Worm (Caenorhabditis elegans): ENCODE measurements around the gene T19D12.1.

The T19D12.1 gene

ce11 chrII:6683663-6684285 is 17.1 kb downstream of the T19D12.1 start, which contains the start of gene gyf-1 (continued):
- peak; percentile 34; the same call in 1 of the 2 replicates for TF ChIP-seq vab-7 (GFP tag; IDR thresholded peaks at IDR 0.05)
- TF ChIP-seq mes-2 (tag; optimal IDR thresholded peaks at IDR 0.05; ENCODE audit: poor library complexity, severe bottlenecking) = peak; percentile 53
- no peak for TF ChIP-seq lin-13 (GFP tag; optimal IDR thresholded peaks at IDR 0.05)
- peak; percentile 29; the same call in 1 of the 2 replicates for TF ChIP-seq dmd-6 (GFP tag; IDR thresholded peaks at IDR 0.05)
- TF ChIP-seq jun-1 (tag; optimal IDR thresholded peaks at IDR 0.05) = no peak
- peak; percentile 31 for TF ChIP-seq nhr-6 (tag; optimal IDR thresholded peaks at IDR 0.05)
- TF ChIP-seq hif-1 (tag; optimal IDR thresholded peaks at IDR 0.05) = peak in 1 of 2 experiments; percentile 63
- TF ChIP-seq aha-1 (tag) = peak; percentile 65
- no peak for TF ChIP-seq daf-12 (tag; optimal IDR thresholded peaks at IDR 0.05)
- TF ChIP-seq aly-2 (tag; optimal IDR thresholded peaks at IDR 0.05) = no peak
- TF ChIP-seq ctbp-1 (GFP tag; IDR thresholded peaks at IDR 0.05) = 0 out of 2 replicates have a peak, but pooled peaks have one; percentile 34
- TF ChIP-seq mxl-3 (GFP tag; optimal IDR thresholded peaks at IDR 0.05) = peak; percentile 79
- TF ChIP-seq zip-2 (tag; optimal IDR thresholded peaks at IDR 0.05) = no peak
- TF ChIP-seq nhr-11 (tag; optimal IDR thresholded peaks at IDR 0.05) = peak; percentile 39
- peak; percentile 71 for TF ChIP-seq hlh-30 (tag; optimal IDR thresholded peaks at IDR 0.05; ENCODE audit: insufficient read depth)
- no peak for TF ChIP-seq nhr-102 (tag; optimal IDR thresholded peaks at IDR 0.05)

- no peak for TF ChIP-seq daf-8 (GFP tag; IDR thresholded peaks at IDR 0.05)
- peak; percentile 67; the same call in 1 of the 2 replicates for TF ChIP-seq set-16 (GFP tag; IDR thresholded peaks at IDR 0.05)
- TF ChIP-seq dpl-1 (GFP tag; optimal IDR thresholded peaks at IDR 0.05) = no peak
- peak; percentile 65 for TF ChIP-seq aha-1 (tag)
These were observed 19.3 kb downstream of the T19D12.1 start for ce11 chrII:6685964-6686363.

ce11 chrII:6689088-6689487 is 22.4 kb downstream of the T19D12.1 start:
- TF ChIP-seq gei-8 (GFP tag; optimal IDR thresholded peaks at IDR 0.05) (no peak), hlh-30 (tag; optimal IDR thresholded peaks at IDR 0.05; ENCODE audit: insufficient read depth) (peak; percentile 51), mxl-2 (GFP tag; conservative IDR thresholded peaks at IDR 0.05) (no peak), mdl-1 (tag; optimal IDR thresholded peaks at IDR 0.05) (no peak), aha-1 (tag) (peak; percentile 37), zfp-3 (GFP tag; conservative IDR thresholded peaks at IDR 0.05) (no peak), lin-13 (GFP tag; optimal IDR thresholded peaks at IDR 0.05) (no peak), ctbp-1 (GFP tag; IDR thresholded peaks at IDR 0.05) (no peak), ceh-44 (GFP tag; IDR thresholded peaks at IDR 0.05) (no peak), aly-2 (tag; optimal IDR thresholded peaks at IDR 0.05) (no peak), spr-3 (GFP tag; optimal IDR thresholded peaks at IDR 0.05) (no peak), lsy-2 (tag; optimal IDR thresholded peaks at IDR 0.05) (peak in 1 of 2 experiments; percentile 0), R02D3.7 (tag; optimal IDR thresholded peaks at IDR 0.05) (no peak), ZK546.5 (tag; optimal IDR thresholded peaks at IDR 0.05) (no peak)

- TF ChIP-seq hlh-11 (tag; optimal IDR thresholded peaks at IDR 0.05) = no peak
- TF ChIP-seq snpc-4 (tag; optimal IDR thresholded peaks at IDR 0.05) = no peak
- TF ChIP-seq dmd-6 (GFP tag; IDR thresholded peaks at IDR 0.05) = 0 out of 2 replicates have a peak, but pooled peaks have one; percentile 8
- TF ChIP-seq hlh-30 (tag; optimal IDR thresholded peaks at IDR 0.05; ENCODE audit: insufficient read depth) = peak; percentile 52
- no peak for TF ChIP-seq sdz-12 (GFP tag; optimal IDR thresholded peaks at IDR 0.05)
- TF ChIP-seq F26F4.8 (GFP tag; conservative IDR thresholded peaks at IDR 0.05) = no peak
- no peak for TF ChIP-seq mxl-3 (GFP tag; optimal IDR thresholded peaks at IDR 0.05)
- no peak for TF ChIP-seq nhr-6 (tag; optimal IDR thresholded peaks at IDR 0.05)
- peak in 1 of 2 experiments; percentile 6 for TF ChIP-seq unc-62 (GFP tag; optimal IDR thresholded peaks at IDR 0.05 in 1 of 2)
- no peak for TF ChIP-seq unc-62 (tag; optimal IDR thresholded peaks at IDR 0.05)
These were observed 28.7 kb downstream of the T19D12.1 start, which contains the start of gene C18H9.5 for ce11 chrII:6695388-6695787. Gene C18H9.5 (minus strand): TSS chrII:6695566.
